Worm (Caenorhabditis elegans) whole organism, L4 larva: ENCODE data around the gene gpa-10.

Experiments used
- F10B5.3 ChIP-seq: sonication (generic microtip); optimal IDR thresholded peaks from 2 replicates; lab custom pipeline; 2016; ENCODE audit warnings: mild to moderate bottlenecking, missing genetic modification characterization, missing compliant biosample characterization
- F44E2.7 ChIP-seq: fragments of 200-800 bp; sonication (Bioruptor generic); IDR thresholded peaks from 2 replicates; pipeline ENCODE4 v2.1.2; 2022; ENCODE audit warnings: missing genetic modification characterization, missing compliant biosample characterization
- F49E8.2 ChIP-seq: sonication (generic microtip); optimal IDR thresholded peaks from 2 replicates; lab custom pipeline; 2016; ENCODE audit warnings: missing compliant biosample characterization, mild to moderate bottlenecking, missing genetic modification characterization, borderline replicate concordance
- R02D3.7 ChIP-seq: fragments of 150-350 bp; sonication (generic microtip); optimal IDR thresholded peaks from 3 replicates; lab custom pipeline; 2014; ENCODE audit warnings: missing biosample characterization, missing genetic modification characterization
- Y105C5A.15 ChIP-seq: fragments of 200-800 bp; sonication (Bioruptor generic); IDR thresholded peaks from 2 replicates; pipeline ENCODE4 v1.3.6; 2022; ENCODE audit warnings: missing genetic modification characterization, missing compliant biosample characterization
- Y48G9A.11 ChIP-seq: fragments of 200-800 bp; sonication (Bioruptor generic); IDR thresholded peaks from 2 replicates; pipeline ENCODE4 v1.3.6; 2022; ENCODE audit warnings: missing genetic modification reagents, missing genetic modification characterization, missing compliant biosample characterization
- Y5F2A.4 ChIP-seq: fragments of 200-800 bp; sonication (Bioruptor generic); optimal IDR thresholded peaks from 2 replicates; lab custom pipeline; 2018; ENCODE audit warnings: mild to moderate bottlenecking, missing genetic modification characterization, missing compliant biosample characterization
- Y75B8A.6 ChIP-seq: fragments of 200-800 bp; sonication (Bioruptor generic); IDR thresholded peaks from 2 replicates; pipeline ENCODE4 v1.3.6; 2022; ENCODE audit warnings: missing genetic modification reagents, missing genetic modification characterization, missing compliant biosample characterization
- ZK546.5 ChIP-seq, 2 experiments: sonication (generic microtip); optimal IDR thresholded peaks; 2 replicates each; lab custom pipeline; 2017; ENCODE audit warnings: missing biosample characterization in 2 of 2, missing genetic modification characterization in 2 of 2
- aha-1 ChIP-seq: fragments of 150-350 bp; peaks from one replicate; lab custom pipeline; 2014; ENCODE audit warnings: missing biosample characterization, missing genetic modification characterization
- ama-1 ChIP-seq: fragments of 150-350 bp; optimal IDR thresholded peaks from 2 replicates; lab custom pipeline; 2014; ENCODE audit warnings: inconsistent platforms, mixed read lengths
- arid-1 ChIP-seq: fragments of 200-800 bp; sonication (Bioruptor generic); conservative IDR thresholded peaks from 2 replicates; pipeline ENCODE4 v1.3.6; 2022; ENCODE audit warnings: missing genetic modification reagents, missing genetic modification characterization, missing compliant biosample characterization
- ceh-20 ChIP-seq: fragments of 200-800 bp; sonication (Bioruptor generic); IDR thresholded peaks from 2 replicates; pipeline ENCODE4 v1.3.6; 2022; ENCODE audit warnings: missing genetic modification reagents, missing genetic modification characterization, missing compliant biosample characterization
- ceh-28 ChIP-seq: fragments of 150-350 bp; optimal IDR thresholded peaks from 2 replicates; lab custom pipeline; 2014; ENCODE audit warnings: missing biosample characterization, missing genetic modification reagents, missing genetic modification characterization
- ceh-32 ChIP-seq: sonication (generic microtip); optimal IDR thresholded peaks from 2 replicates; lab custom pipeline; 2016; ENCODE audit warnings: mild to moderate bottlenecking, missing genetic modification characterization, missing compliant biosample characterization; ENCODE audit not compliant: poor library complexity
- ceh-62 ChIP-seq: sonication (generic microtip); optimal IDR thresholded peaks from 2 replicates; lab custom pipeline; 2017; ENCODE audit warnings: missing biosample characterization, missing genetic modification characterization
- ceh-82 ChIP-seq: sonication (generic microtip); optimal IDR thresholded peaks from 2 replicates; lab custom pipeline; 2017; ENCODE audit warnings: missing biosample characterization, missing genetic modification characterization
- ctbp-1 ChIP-seq: fragments of 200-800 bp; sonication (Bioruptor generic); IDR thresholded peaks from 2 replicates; pipeline ENCODE4 v1.3.6; 2022; ENCODE audit warnings: missing genetic modification reagents, missing genetic modification characterization, missing compliant biosample characterization
- daf-19 ChIP-seq: fragments of 200-800 bp; sonication (Bioruptor generic); conservative IDR thresholded peaks from 2 replicates; pipeline ENCODE4 v1.3.6; 2022; ENCODE audit warnings: missing genetic modification characterization, missing compliant biosample characterization
- daf-8 ChIP-seq: fragments of 200-800 bp; sonication (Bioruptor generic); IDR thresholded peaks from 2 replicates; pipeline ENCODE4 v1.3.6; 2022; ENCODE audit warnings: missing genetic modification characterization, missing compliant biosample characterization
- dmd-9 ChIP-seq: fragments of 200-800 bp; sonication (Bioruptor generic); IDR thresholded peaks from 2 replicates; pipeline ENCODE4 v1.3.6; 2022; ENCODE audit warnings: missing genetic modification reagents, missing genetic modification characterization, missing compliant biosample characterization
- dpl-1 ChIP-seq: fragments of 150-350 bp; optimal IDR thresholded peaks from 2 replicates; lab custom pipeline; 2014; ENCODE audit warnings: missing biosample characterization, missing genetic modification reagents, missing genetic modification characterization
- egl-27 ChIP-seq: sonication (generic microtip); optimal IDR thresholded peaks from 3 replicates; lab custom pipeline; 2017; ENCODE audit warnings: missing biosample characterization, missing genetic modification reagents, missing genetic modification characterization
- egl-43 ChIP-seq: fragments of 200-800 bp; sonication (Bioruptor generic); IDR thresholded peaks from 2 replicates; pipeline ENCODE4 v1.3.6; 2022; ENCODE audit warnings: missing genetic modification reagents, missing genetic modification characterization, missing compliant biosample characterization
- fos-1 ChIP-seq: fragments of 150-350 bp; optimal IDR thresholded peaks from 2 replicates; lab custom pipeline; 2014; ENCODE audit warnings: missing biosample characterization, missing genetic modification characterization
- hlh-30 ChIP-seq: sonication (generic microtip); optimal IDR thresholded peaks from 2 replicates; lab custom pipeline; 2017; ENCODE audit warnings: antibody characterized with exemption, mild to moderate bottlenecking, missing genetic modification characterization, missing compliant biosample characterization; ENCODE audit not compliant: insufficient read depth
- lin-1 ChIP-seq: fragments of 200-800 bp; sonication (Bioruptor generic); IDR thresholded peaks from 2 replicates; pipeline ENCODE4 v1.3.6; 2022; ENCODE audit warnings: missing genetic modification reagents, missing genetic modification characterization, missing compliant biosample characterization
- lin-13 ChIP-seq: fragments of 150-350 bp; optimal IDR thresholded peaks from 2 replicates; lab custom pipeline; 2014; ENCODE audit warnings: missing biosample characterization, missing genetic modification reagents, missing genetic modification characterization
- lin-15B ChIP-seq: fragments of 150-350 bp; sonication (generic microtip); optimal IDR thresholded peaks from 3 replicates; lab custom pipeline; 2014; ENCODE audit warnings: missing biosample characterization, missing genetic modification characterization
- lin-38 ChIP-seq: fragments of 200-800 bp; sonication (Bioruptor generic); IDR thresholded peaks from 2 replicates; pipeline ENCODE4 v1.3.6; 2022; ENCODE audit warnings: missing genetic modification reagents, missing genetic modification characterization, missing compliant biosample characterization
- lir-3 ChIP-seq: sonication (generic microtip); optimal IDR thresholded peaks from 2 replicates; lab custom pipeline; 2016; ENCODE audit warnings: mild to moderate bottlenecking, missing genetic modification characterization, missing compliant biosample characterization
- madf-5 ChIP-seq, 2 experiments: fragments of 200-800 bp; sonication (Bioruptor generic); IDR thresholded peaks; 2 replicates each; pipeline ENCODE4 v1.3.6; 2022; ENCODE audit warnings: missing compliant biosample characterization in 2 of 2, missing genetic modification characterization in 2 of 2
- mdl-1 ChIP-seq, 2 experiments: fragments of 150-350 bp in 1 of 2; sonication (generic microtip) in 1 of 2; optimal IDR thresholded peaks; 2 replicates each; lab custom pipeline; 2014 to 2017; ENCODE audit warnings: missing biosample characterization in 2 of 2, missing genetic modification characterization in 2 of 2
- mdt-29 ChIP-seq: fragments of 200-800 bp; sonication (Bioruptor generic); IDR thresholded peaks from 2 replicates; pipeline ENCODE4 v1.3.6; 2022; ENCODE audit warnings: missing genetic modification reagents, missing genetic modification characterization, missing compliant biosample characterization
- mxl-3 ChIP-seq: fragments of 200-800 bp; sonication (Bioruptor generic); optimal IDR thresholded peaks from 2 replicates; lab custom pipeline; 2018; ENCODE audit warnings: mild to moderate bottlenecking, missing genetic modification characterization, missing compliant biosample characterization
- nhr-10 ChIP-seq: fragments of 150-350 bp; optimal IDR thresholded peaks from 2 replicates; lab custom pipeline; 2014; ENCODE audit warnings: missing biosample characterization, missing genetic modification characterization
- nhr-111 ChIP-seq: fragments of 200-800 bp; sonication (Bioruptor generic); optimal IDR thresholded peaks from 2 replicates; lab custom pipeline; 2018; ENCODE audit warnings: mild to moderate bottlenecking, missing genetic modification characterization, missing compliant biosample characterization
- nhr-28 ChIP-seq: fragments of 150-350 bp; optimal IDR thresholded peaks from 2 replicates; lab custom pipeline; 2014; ENCODE audit warnings: missing biosample characterization, missing genetic modification characterization
- rbr-2 ChIP-seq: sonication (generic microtip); optimal IDR thresholded peaks from 2 replicates; lab custom pipeline; 2016; ENCODE audit warnings: missing genotype, missing genetic modification characterization, missing compliant biosample characterization
- saeg-2 ChIP-seq: fragments of 200-800 bp; sonication (Bioruptor generic); IDR thresholded peaks from 2 replicates; pipeline ENCODE4 v1.3.6; 2022; ENCODE audit warnings: missing genetic modification reagents, missing genetic modification characterization, missing compliant biosample characterization
- set-16 ChIP-seq: fragments of 200-800 bp; sonication (Bioruptor generic); IDR thresholded peaks from 2 replicates; pipeline ENCODE4 v1.3.6; 2022; ENCODE audit warnings: missing genetic modification reagents, missing genetic modification characterization, missing compliant biosample characterization
- skn-1 ChIP-seq: fragments of 150-350 bp; optimal IDR thresholded peaks from 2 replicates; lab custom pipeline; 2014; ENCODE audit warnings: missing biosample characterization, missing genetic modification characterization
- snpc-1.2 ChIP-seq: fragments of 200-800 bp; sonication (Bioruptor generic); IDR thresholded peaks from 2 replicates; pipeline ENCODE4 v1.3.6; 2022; ENCODE audit warnings: missing genetic modification reagents, missing genetic modification characterization, missing compliant biosample characterization
- unc-130 ChIP-seq: sonication (generic microtip); optimal IDR thresholded peaks from 2 replicates; lab custom pipeline; 2016; ENCODE audit warnings: missing genetic modification reagents, missing genetic modification characterization, missing compliant biosample characterization
- unc-39 ChIP-seq: sonication (generic microtip); optimal IDR thresholded peaks from 2 replicates; lab custom pipeline; 2017; ENCODE audit warnings: missing biosample characterization, missing genetic modification characterization
- unc-62 ChIP-seq, 3 experiments: fragments of 150-350 bp in 1 of 3; sonication (generic microtip); optimal IDR thresholded peaks in 2 of 3; peaks in 1 of 3; 1 replicate in 1 of 3; 2 replicates in 2 of 3; lab custom pipeline; 2014 to 2017; ENCODE audit warnings: missing biosample characterization in 3 of 3, missing genetic modification characterization in 3 of 3, missing genetic modification reagents in 3 of 3, missing genotype in 1 of 3
- vab-7 ChIP-seq: fragments of 200-800 bp; sonication (Bioruptor generic); IDR thresholded peaks from 2 replicates; pipeline ENCODE4 v1.3.6; 2022; ENCODE audit warnings: missing genetic modification reagents, missing genetic modification characterization, missing compliant biosample characterization
- zag-1 ChIP-seq: fragments of 150-350 bp; optimal IDR thresholded peaks from 2 replicates; lab custom pipeline; 2014; ENCODE audit warnings: missing biosample characterization, missing genetic modification characterization

gpa-10 gene

ce11 chrV:6881735-6882134 is 27.1 kb upstream of the gpa-10 start (continued):
- no peak for TF ChIP-seq mdt-29
- no peak for TF ChIP-seq nhr-111

DNA sequence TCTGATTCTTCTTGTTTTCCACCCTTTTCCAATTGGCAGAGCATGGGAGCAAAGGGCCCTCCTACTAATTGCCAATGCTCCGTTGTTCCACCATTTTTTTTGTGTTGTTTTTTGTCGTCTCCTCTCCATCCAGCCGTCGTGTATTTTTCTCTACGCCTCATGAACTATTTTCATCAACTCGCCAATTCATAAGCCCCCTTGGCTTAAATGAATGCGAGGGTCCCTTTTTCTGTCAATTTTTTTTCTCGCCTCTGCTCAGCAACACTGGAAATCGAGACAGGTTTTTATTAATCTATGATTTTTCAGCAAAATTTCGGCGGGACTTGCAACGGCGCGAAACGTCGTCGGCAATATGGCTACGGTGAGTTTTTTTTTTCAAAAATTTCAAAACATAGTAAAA is 26.4 kb upstream of the gpa-10 start, which contains the start of gene unc-70:
Gene unc-70 (plus strand): TSS at position 301 of the 400 bp plus-strand sequence.
- TF ChIP-seq ceh-28 (no peak), rbr-2 (tag; lab: Kevin White, UChicago) (no peak)

DNA sequence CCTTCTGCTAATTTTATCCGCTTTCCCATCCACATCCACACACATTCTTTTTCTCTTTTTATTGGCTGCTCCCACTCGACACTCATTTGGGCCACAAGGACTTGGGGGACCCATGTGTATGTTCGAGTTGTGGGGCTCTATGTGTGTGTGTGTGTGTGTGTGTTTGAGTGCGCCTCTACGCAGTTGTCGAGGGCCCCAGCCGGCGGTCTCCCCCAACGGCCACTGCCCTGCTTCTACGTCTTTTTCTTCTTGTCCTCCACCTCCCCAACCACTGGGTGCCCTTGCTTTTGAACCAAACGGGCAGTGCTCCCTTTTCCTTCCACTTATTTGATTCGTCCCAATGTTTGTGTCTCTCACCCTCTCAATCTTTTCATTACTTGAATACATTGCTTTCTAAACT is 26.0 kb upstream of the gpa-10 start:
- TF ChIP-seq Y105C5A.15 (no peak), ceh-82 (tag; lab: Kevin White, UChicago) (no peak), snpc-1.2 (GFP tag; lab: Robert Waterston, UW) (no peak), lin-13 (GFP tag; lab: Kevin White, UChicago) (no peak), rbr-2 (tag; lab: Kevin White, UChicago) (peak; percentile 12), F49E8.2 (no peak), set-16 (GFP tag; lab: Robert Waterston, UW) (peak; percentile 61), daf-19 (GFP tag; lab: Robert Waterston, UW) (no peak), ceh-32 (tag; lab: Kevin White, UChicago) (no peak), hlh-30 (tag; lab: Kevin White, UChicago) (peak; percentile 1), mdl-1 (tag; optimal IDR thresholded peaks at IDR 0.05; lab: Kevin White, UChicago) (no peak), ceh-20 (GFP tag; lab: Robert Waterston, UW) (no peak), ceh-28 (no peak), nhr-10 (no peak), R02D3.7 (tag; lab: Kevin White, UChicago) (no peak), unc-62 (GFP tag; optimal IDR thresholded peaks at IDR 0.05 in 1 of 2; lab: Kevin White, UChicago) (peak in 1 of 2 experiments; percentile 33), unc-62 (tag; optimal IDR thresholded peaks at IDR 0.05; lab: Kevin White, UChicago) (no peak), ZK546.5 (tag; optimal IDR thresholded peaks at IDR 0.05; lab: Kevin White, UChicago) (no peak), daf-8 (GFP tag; lab: Robert Waterston, UW) (no peak), mxl-3 (GFP tag; lab: Kevin White, UChicago) (no peak), unc-130 (no peak), ama-1 (lab: Kevin White, UChicago) (no peak), arid-1 (GFP tag; lab: Robert Waterston, UW) (0 out of 2 replicates have a peak, but pooled peaks have one; percentile 49), vab-7 (GFP tag; lab: Robert Waterston, UW) (0 out of 2 replicates have a peak, but pooled peaks have one; percentile 20), aha-1 (tag; lab: Kevin White, UChicago) (peak; percentile 97), egl-27 (tag; lab: Kevin White, UChicago) (no peak), lin-1 (GFP tag; lab: Robert Waterston, UW) (no peak), ctbp-1 (GFP tag; lab: Robert Waterston, UW) (peak; percentile 45; the same call in 1 of the 2 replicates), lin-38 (no peak), madf-5 (GFP tag; IDR thresholded peaks at IDR 0.05; lab: Robert Waterston, UW) (no peak), skn-1 (no peak), Y5F2A.4 (no peak), saeg-2 (GFP tag; lab: Robert Waterston, UW) (0 out of 2 replicates have a peak, but pooled peaks have one; percentile 16), F10B5.3 (tag; lab: Kevin White, UChicago) (no peak), nhr-28 (tag; lab: Kevin White, UChicago) (no peak), dmd-9 (GFP tag; lab: Robert Waterston, UW) (no peak), fos-1 (tag; lab: Kevin White, UChicago) (no peak), egl-43 (peak; percentile 44; the same call in 1 of the 2 replicates), mdt-29 (no peak), Y48G9A.11 (GFP tag; lab: Robert Waterston, UW) (no peak), ceh-62 (tag; lab: Kevin White, UChicago) (no peak), dpl-1 (no peak), lir-3 (tag; lab: Kevin White, UChicago) (no peak), lin-15B (tag; lab: Kevin White, UChicago) (no peak), unc-39 (tag; lab: Kevin White, UChicago) (no peak), zag-1 (no peak), F44E2.7 (GFP tag; lab: Robert Waterston, UW) (no peak), Y75B8A.6 (GFP tag; lab: Robert Waterston, UW) (no peak)
